Worm (Caenorhabditis elegans) whole organism, L1 larva: ENCODE results near the gene F17C8.7.

Experiments
- C04F5.9 ChIP-seq: sonication (generic microtip); optimal IDR thresholded peaks from 2 replicates; lab custom pipeline; 2016; ENCODE audit warnings: missing genetic modification characterization, missing compliant biosample characterization
- F16B12.6 ChIP-seq: fragments of 150-350 bp; optimal IDR thresholded peaks from 2 replicates; lab custom pipeline; 2014; ENCODE audit warnings: missing biosample characterization, missing genetic modification characterization
- alr-1 ChIP-seq: fragments of 200-800 bp; sonication (Bioruptor generic); optimal IDR thresholded peaks from 2 replicates; lab custom pipeline; 2018; ENCODE audit warnings: borderline replicate concordance, mild to moderate bottlenecking, missing genetic modification characterization, missing compliant biosample characterization
- ceh-8 ChIP-seq: fragments of 200-800 bp; sonication (Bioruptor generic); optimal IDR thresholded peaks from 2 replicates; lab custom pipeline; 2018; ENCODE audit warnings: mild to moderate bottlenecking, missing genetic modification characterization, moderate library complexity, missing compliant biosample characterization
- ceh-82 ChIP-seq, 3 experiments: fragments of 150-350 bp in 1 of 3; sonication (generic microtip) in 2 of 3; optimal IDR thresholded peaks; 2 replicates each; lab custom pipeline; 2014 to 2017; ENCODE audit warnings: missing biosample characterization in 3 of 3, missing genetic modification characterization in 3 of 3
- ceh-88 ChIP-seq: fragments of 200-800 bp; sonication (Bioruptor generic); IDR thresholded peaks from 2 replicates; pipeline ENCODE4 v1.3.6; 2022; ENCODE audit warnings: missing genetic modification characterization, missing compliant biosample characterization
- ceh-90 ChIP-seq: sonication (generic microtip); optimal IDR thresholded peaks from 2 replicates; lab custom pipeline; 2016; ENCODE audit warnings: missing genetic modification characterization, missing compliant biosample characterization
- dpl-1 ChIP-seq, 3 experiments: fragments of 150-350 bp in 2 of 3; sonication (generic microtip) in 1 of 3; optimal IDR thresholded peaks; 2 replicates each; lab custom pipeline; 2014 to 2017; ENCODE audit warnings: missing biosample characterization in 3 of 3, missing genetic modification characterization in 3 of 3, missing genetic modification reagents in 3 of 3
- dsc-1 ChIP-seq: sonication (generic microtip); optimal IDR thresholded peaks from 2 replicates; lab custom pipeline; 2016; ENCODE audit warnings: mild to moderate bottlenecking, missing genetic modification characterization, missing compliant biosample characterization
- efl-1 ChIP-seq, 4 experiments: fragments of 150-350 bp; optimal IDR thresholded peaks in 3 of 4; peaks in 1 of 4; 1 replicate in 1 of 4; 2 replicates in 3 of 4; lab custom pipeline; 2014; ENCODE audit warnings: missing biosample characterization in 2 of 4, missing genetic modification characterization in 2 of 4, missing genetic modification reagents in 2 of 4
- egl-27 ChIP-seq, 2 experiments: fragments of 150-350 bp in 1 of 2; sonication (generic microtip); optimal IDR thresholded peaks; 3 replicates each; lab custom pipeline; 2017 to 2018; ENCODE audit warnings: missing biosample characterization in 2 of 2, missing genetic modification characterization in 2 of 2, missing genetic modification reagents in 2 of 2
- fos-1 ChIP-seq: fragments of 150-350 bp; optimal IDR thresholded peaks from 2 replicates; lab custom pipeline; 2014; ENCODE audit warnings: missing biosample characterization, missing genetic modification characterization
- grh-1 ChIP-seq: fragments of 200-800 bp; sonication (Bioruptor generic); IDR thresholded peaks from 2 replicates; pipeline ENCODE4 v1.3.6; 2022; ENCODE audit warnings: missing genetic modification reagents, missing genetic modification characterization, missing compliant biosample characterization
- hlh-17 ChIP-seq: fragments of 200-800 bp; sonication (Bioruptor generic); optimal IDR thresholded peaks from 2 replicates; lab custom pipeline; 2018; ENCODE audit warnings: missing genetic modification characterization, mild to moderate bottlenecking, missing compliant biosample characterization, moderate library complexity, borderline replicate concordance
- jun-1 ChIP-seq: fragments of 150-350 bp; optimal IDR thresholded peaks from 2 replicates; lab custom pipeline; 2014; ENCODE audit warnings: missing biosample characterization, missing genetic modification reagents, missing genetic modification characterization
- lin-13 ChIP-seq: fragments of 150-350 bp; optimal IDR thresholded peaks from 2 replicates; lab custom pipeline; 2014; ENCODE audit warnings: missing biosample characterization, missing genetic modification reagents, missing genetic modification characterization
- lin-14 ChIP-seq: fragments of 200-800 bp; sonication (Bioruptor generic); optimal IDR thresholded peaks from 2 replicates; lab custom pipeline; 2018; ENCODE audit warnings: mild to moderate bottlenecking, missing genetic modification characterization, moderate library complexity, missing compliant biosample characterization
- lin-35 ChIP-seq, 2 experiments: fragments of 150-350 bp; optimal IDR thresholded peaks; 2 replicates each; lab custom pipeline; 2014; ENCODE audit warnings: missing biosample characterization in 2 of 2, missing genetic modification characterization in 2 of 2, missing genetic modification reagents in 2 of 2
- lin-39 ChIP-seq: fragments of 150-350 bp; optimal IDR thresholded peaks from 2 replicates; lab custom pipeline; 2014; ENCODE audit warnings: missing biosample characterization, missing genetic modification reagents, missing genetic modification characterization
- lir-3 ChIP-seq: sonication (generic microtip); optimal IDR thresholded peaks from 2 replicates; lab custom pipeline; 2016; ENCODE audit warnings: mild to moderate bottlenecking, missing genetic modification characterization, moderate library complexity, missing compliant biosample characterization; ENCODE audit not compliant: poor library complexity
- lsy-2 ChIP-seq, 2 experiments: fragments of 150-350 bp; optimal IDR thresholded peaks; 2 replicates each; lab custom pipeline; 2014; ENCODE audit warnings: missing biosample characterization in 2 of 2, missing genetic modification characterization in 2 of 2
- mab-9 ChIP-seq: fragments of 200-800 bp; sonication (Bioruptor generic); IDR thresholded peaks from 2 replicates; pipeline ENCODE4 v1.3.6; 2022; ENCODE audit warnings: missing genetic modification reagents, missing genetic modification characterization, missing compliant biosample characterization
- mep-1 ChIP-seq: fragments of 150-350 bp; optimal IDR thresholded peaks from 2 replicates; lab custom pipeline; 2014; ENCODE audit warnings: missing biosample characterization, missing genetic modification characterization
- nhr-12 ChIP-seq: sonication (generic microtip); optimal IDR thresholded peaks from 2 replicates; lab custom pipeline; 2017; ENCODE audit warnings: missing biosample characterization, missing genetic modification characterization
- nhr-19 ChIP-seq: fragments of 200-800 bp; sonication (Bioruptor generic); conservative IDR thresholded peaks from 2 replicates; pipeline ENCODE4 v1.3.6; 2022; ENCODE audit warnings: missing genetic modification characterization, missing compliant biosample characterization
- nhr-20 ChIP-seq: sonication (generic microtip); optimal IDR thresholded peaks from 2 replicates; lab custom pipeline; 2016; ENCODE audit warnings: mild to moderate bottlenecking, missing genetic modification characterization, missing compliant biosample characterization
- nhr-47 ChIP-seq: sonication (generic microtip); optimal IDR thresholded peaks from 2 replicates; lab custom pipeline; 2016; ENCODE audit warnings: mild to moderate bottlenecking, missing genetic modification characterization, moderate library complexity, missing compliant biosample characterization
- nhr-71 ChIP-seq: sonication (generic microtip); optimal IDR thresholded peaks from 2 replicates; lab custom pipeline; 2016; ENCODE audit warnings: mild to moderate bottlenecking, missing genetic modification characterization, moderate library complexity, missing compliant biosample characterization
- nhr-85 ChIP-seq: sonication (generic microtip); peaks from one replicate; lab custom pipeline; 2016; ENCODE audit warnings: missing genetic modification characterization, inconsistent platforms, missing compliant biosample characterization
- nhr-90 ChIP-seq: sonication (generic microtip); optimal IDR thresholded peaks from 2 replicates; lab custom pipeline; 2016; ENCODE audit warnings: mild to moderate bottlenecking, missing genetic modification characterization, missing compliant biosample characterization; ENCODE audit not compliant: poor library complexity
- rnt-1 ChIP-seq: sonication (generic microtip); optimal IDR thresholded peaks from 2 replicates; lab custom pipeline; 2016; ENCODE audit warnings: mild to moderate bottlenecking, missing genetic modification characterization, moderate library complexity, missing compliant biosample characterization
- skn-1 ChIP-seq: fragments of 150-350 bp; optimal IDR thresholded peaks from 2 replicates; lab custom pipeline; 2014; ENCODE audit warnings: missing biosample characterization, missing genetic modification characterization
- snpc-4 ChIP-seq: fragments of 150-350 bp; optimal IDR thresholded peaks from 2 replicates; lab custom pipeline; 2014; ENCODE audit warnings: missing biosample characterization, missing genetic modification characterization
- snu-23 ChIP-seq: sonication (generic microtip); optimal IDR thresholded peaks from 2 replicates; lab custom pipeline; 2016; ENCODE audit warnings: missing genetic modification characterization, missing compliant biosample characterization
- sox-4 ChIP-seq: sonication (generic microtip); optimal IDR thresholded peaks from 2 replicates; lab custom pipeline; 2016; ENCODE audit warnings: missing genetic modification characterization, missing compliant biosample characterization
- swsn-7 ChIP-seq: sonication (generic microtip); optimal IDR thresholded peaks from 2 replicates; lab custom pipeline; 2016; ENCODE audit warnings: missing genetic modification characterization, missing compliant biosample characterization
- unc-98 ChIP-seq: fragments of 200-800 bp; sonication (Bioruptor generic); IDR thresholded peaks from 2 replicates; pipeline ENCODE4 v1.3.6; 2022; ENCODE audit warnings: missing genetic modification characterization, missing compliant biosample characterization
- vab-15 ChIP-seq: sonication (generic microtip); optimal IDR thresholded peaks from 2 replicates; lab custom pipeline; 2017; ENCODE audit warnings: missing genotype, mild to moderate bottlenecking, missing genetic modification characterization, missing compliant biosample characterization
- zip-4 ChIP-seq: fragments of 200-800 bp; sonication (Bioruptor generic); optimal IDR thresholded peaks from 2 replicates; lab custom pipeline; 2018; ENCODE audit warnings: mild to moderate bottlenecking, missing genetic modification characterization, moderate library complexity, missing compliant biosample characterization
- ztf-11 ChIP-seq, 2 experiments: sonication (generic microtip); optimal IDR thresholded peaks; 2 replicates each; lab custom pipeline; 2016 to 2017; ENCODE audit warnings: missing genetic modification characterization in 2 of 2, missing biosample characterization in 1 of 2, missing compliant biosample characterization in 1 of 2
- ztf-4 ChIP-seq: fragments of 150-350 bp; optimal IDR thresholded peaks from 2 replicates; lab custom pipeline; 2014; ENCODE audit warnings: missing biosample characterization, missing genetic modification characterization

F17C8.7 gene

DNA sequence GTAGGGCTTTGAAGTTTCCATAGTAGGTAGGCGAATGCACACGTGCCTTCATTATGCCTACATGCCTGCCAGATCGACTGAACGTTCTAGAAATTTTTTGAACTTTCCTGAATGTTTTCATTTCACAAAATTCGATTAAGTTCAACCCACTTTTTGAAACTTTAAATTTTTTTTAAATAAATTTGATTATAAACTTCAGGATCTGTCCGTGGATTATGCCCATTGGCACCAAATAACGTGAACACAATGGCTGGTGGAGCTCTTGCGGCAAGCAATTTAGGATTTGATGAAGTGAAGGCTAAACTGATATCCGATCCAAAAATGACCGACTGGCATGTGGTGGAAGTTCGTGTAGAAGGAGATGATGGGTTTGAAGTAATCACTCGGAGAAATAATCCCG lies at the start of gene F17C8.7:
TSS of gene F17C8.7 (plus strand) at position 301 of the 400 bp plus-strand sequence.
- TF ChIP-seq nhr-47 (tag; lab: Kevin White, UChicago), result no peak
- TF ChIP-seq snpc-4, result no peak
- TF ChIP-seq ceh-88 (GFP tag; lab: Robert Waterston, UW), result no peak
- no peak for TF ChIP-seq efl-1 (optimal IDR thresholded peaks at IDR 0.05; lab: Kevin White, UChicago)
- no peak for TF ChIP-seq efl-1 (GFP tag; optimal IDR thresholded peaks at IDR 0.05 in 1 of 2; lab: Kevin White, UChicago)
- no peak for TF ChIP-seq nhr-85 (tag; lab: Kevin White, UChicago)
- no peak for TF ChIP-seq lir-3
- TF ChIP-seq dsc-1, result no peak
- TF ChIP-seq unc-98 (GFP tag; lab: Robert Waterston, UW), result no peak

DNA sequence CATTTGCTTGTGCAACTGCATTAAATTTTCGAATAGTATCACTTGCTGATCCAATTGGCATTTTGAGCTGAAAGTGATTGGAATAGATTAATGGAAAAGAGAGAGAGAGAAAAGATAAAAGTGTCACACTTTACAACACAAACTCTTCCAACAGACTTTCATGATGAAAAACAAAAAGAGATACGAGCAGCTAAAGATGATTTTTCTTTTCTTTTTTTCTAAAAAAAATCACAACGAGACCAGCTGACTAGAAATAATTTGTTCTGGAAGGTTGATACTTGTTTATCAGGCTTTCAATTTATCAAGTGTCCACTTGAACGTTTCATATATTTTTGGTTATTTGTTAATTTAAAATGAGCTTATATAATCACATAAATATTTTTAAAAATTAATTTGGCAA lies 48.4 kb upstream of the F17C8.7 start:
- no peak for TF ChIP-seq lin-13 (GFP tag; lab: Kevin White, UChicago)
- peak in 1 of 3 experiments; percentile 1 for TF ChIP-seq dpl-1 (GFP tag; optimal IDR thresholded peaks at IDR 0.05; lab: Kevin White, UChicago)
- peak; percentile 77 for TF ChIP-seq nhr-71 (tag; lab: Kevin White, UChicago)
- peak; percentile 58 to 62 for TF ChIP-seq lsy-2 (tag; optimal IDR thresholded peaks at IDR 0.05; lab: Kevin White, UChicago)
- TF ChIP-seq mep-1, result peak; percentile 28
- no peak for TF ChIP-seq lin-35 (GFP tag; optimal IDR thresholded peaks at IDR 0.05; lab: Kevin White, UChicago)
- TF ChIP-seq nhr-90 (tag; lab: Kevin White, UChicago), result no peak
- peak; percentile 10 for TF ChIP-seq nhr-20 (tag; lab: Kevin White, UChicago)
- TF ChIP-seq swsn-7 (tag; lab: Kevin White, UChicago), result peak; percentile 0
- peak; percentile 63 for TF ChIP-seq lin-14 (GFP tag; lab: Kevin White, UChicago)
- TF ChIP-seq snu-23, result peak; percentile 58
- TF ChIP-seq ztf-4 (tag; lab: Kevin White, UChicago), result no peak
- peak; percentile 20 for TF ChIP-seq rnt-1 (tag; lab: Kevin White, UChicago)
- TF ChIP-seq efl-1 (optimal IDR thresholded peaks at IDR 0.05; lab: Kevin White, UChicago), result peak in 1 of 2 experiments; percentile 12
- no peak for TF ChIP-seq efl-1 (GFP tag; optimal IDR thresholded peaks at IDR 0.05 in 1 of 2; lab: Kevin White, UChicago)
- TF ChIP-seq lin-39 (tag; lab: Kevin White, UChicago), result peak; percentile 17
- TF ChIP-seq nhr-19 (GFP tag; lab: Robert Waterston, UW), result peak; percentile 37

DNA sequence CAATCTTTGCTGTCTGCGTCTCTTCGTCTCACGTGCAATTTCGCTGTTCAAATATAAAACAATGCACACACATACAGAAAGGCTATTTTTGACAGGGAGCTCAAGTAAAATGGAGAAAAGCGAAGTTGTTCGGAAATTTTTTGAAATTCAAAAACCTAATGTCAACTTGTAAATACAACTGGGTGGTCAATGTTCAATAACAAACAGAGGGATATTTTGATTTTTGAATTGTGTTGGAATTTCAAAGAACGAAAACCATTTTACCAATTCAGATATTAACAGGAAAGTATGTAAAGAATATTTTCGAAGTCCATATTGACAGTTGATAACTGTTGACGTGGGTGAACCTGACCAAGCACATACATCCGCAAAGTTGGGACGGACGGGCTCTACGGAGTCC lies 47.2 kb upstream of the F17C8.7 start, which contains the start of gene tag-243:
TSS of gene tag-243 (minus strand) at position 101 of the 400 bp plus-strand sequence.
- TF ChIP-seq rnt-1 (tag; lab: Kevin White, UChicago) (peak; percentile 7), ceh-88 (GFP tag; lab: Robert Waterston, UW) (no peak), nhr-71 (tag; lab: Kevin White, UChicago) (peak; percentile 5)

DNA sequence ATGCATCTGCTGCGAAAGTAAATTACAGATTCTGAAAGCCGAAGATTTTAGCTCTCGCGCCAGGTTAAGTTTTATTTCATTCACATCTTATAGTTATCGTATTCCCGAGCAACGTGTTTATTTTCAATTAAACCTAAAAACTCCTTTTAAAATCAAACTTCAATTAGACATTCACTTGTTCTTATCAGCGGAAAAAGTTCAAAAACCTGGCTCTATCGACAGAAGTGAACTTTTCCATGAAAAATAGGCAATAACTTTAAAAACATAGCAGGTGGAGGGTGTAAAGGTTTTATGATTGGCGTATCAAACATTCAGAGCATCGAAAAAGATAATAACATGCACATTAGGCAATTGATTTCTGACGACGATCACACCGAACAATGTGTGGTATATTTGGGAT lies 46.6 kb upstream of the F17C8.7 start, which contains the start of gene ppat-1:
TSS of gene ppat-1 (plus strand) at position 316 of the 400 bp plus-strand sequence.
- TF ChIP-seq ceh-8, result peak; percentile 2
- no peak for TF ChIP-seq nhr-85 (tag; lab: Kevin White, UChicago)
- TF ChIP-seq, all 84 proteins: peak for 1

DNA sequence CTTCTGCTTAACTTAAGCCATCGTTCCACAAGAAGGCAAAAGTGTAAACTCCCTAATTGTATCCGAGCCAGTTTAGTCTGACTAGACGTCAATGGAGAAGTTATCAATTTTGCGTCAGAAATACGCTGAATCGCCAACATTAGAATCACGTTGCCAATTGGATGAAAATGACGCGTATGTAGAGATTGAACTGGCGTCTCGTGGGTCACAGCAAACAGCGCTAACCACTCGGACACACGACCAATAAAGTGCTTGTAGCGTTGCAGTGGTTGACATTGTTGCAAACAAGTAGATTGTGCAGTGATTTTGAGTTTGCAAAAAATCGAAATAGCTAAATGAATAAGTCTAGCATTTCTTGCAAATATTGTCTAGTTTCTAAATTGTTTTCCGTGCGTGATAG lies 45.9 kb upstream of the F17C8.7 start:
- TF ChIP-seq unc-98 (GFP tag; lab: Robert Waterston, UW), result no peak
- TF ChIP-seq hlh-17, result no peak
- TF ChIP-seq lsy-2 (tag; optimal IDR thresholded peaks at IDR 0.05; lab: Kevin White, UChicago), result peak; percentile 64 to 79
- peak; percentile 34 for TF ChIP-seq fos-1
- no peak for TF ChIP-seq mab-9 (GFP tag; lab: Robert Waterston, UW)
- TF ChIP-seq jun-1, result peak; percentile 37
- TF ChIP-seq nhr-20 (tag; lab: Kevin White, UChicago), result peak; percentile 78
- no peak for TF ChIP-seq egl-27 (tag; optimal IDR thresholded peaks at IDR 0.05; lab: Kevin White, UChicago)
- TF ChIP-seq F16B12.6 (tag; lab: Kevin White, UChicago), result no peak
- TF ChIP-seq vab-15 (tag; lab: Kevin White, UChicago), result no peak
- TF ChIP-seq ceh-8, result no peak
- no peak for TF ChIP-seq alr-1 (tag; lab: Kevin White, UChicago)
- TF ChIP-seq nhr-12 (tag; lab: Kevin White, UChicago), result no peak
- peak; percentile 68 for TF ChIP-seq nhr-85 (tag; lab: Kevin White, UChicago)
- peak; percentile 4 for TF ChIP-seq zip-4
- no peak for TF ChIP-seq sox-4 (tag; lab: Kevin White, UChicago)
- peak; percentile 46 for TF ChIP-seq C04F5.9 (tag; lab: Kevin White, UChicago)
- peak in 1 of 2 experiments; percentile 15 for TF ChIP-seq ztf-11 (tag; optimal IDR thresholded peaks at IDR 0.05; lab: Kevin White, UChicago)
- peak; percentile 87 for TF ChIP-seq mep-1
- TF ChIP-seq swsn-7 (tag; lab: Kevin White, UChicago), result peak; percentile 70
- TF ChIP-seq ztf-4 (tag; lab: Kevin White, UChicago), result peak; percentile 50
- TF ChIP-seq skn-1 (tag; lab: Kevin White, UChicago), result peak; percentile 47
- 0 out of 2 replicates have a peak, but pooled peaks have one; percentile 38 for TF ChIP-seq grh-1 (GFP tag; lab: Robert Waterston, UW)
- peak; percentile 3 for TF ChIP-seq ceh-90 (tag; lab: Kevin White, UChicago)
- peak; percentile 20 to 64 (median 61) for TF ChIP-seq ceh-82 (tag; optimal IDR thresholded peaks at IDR 0.05; lab: Kevin White, UChicago)
